Fruit fly (Drosophila melanogaster): Measurements from ENCODE around the gene Nepl17.
A peak's percentile ranks its signal among the peaks of the same experiment; 100 is the strongest.

The Nepl17 gene

DNA sequence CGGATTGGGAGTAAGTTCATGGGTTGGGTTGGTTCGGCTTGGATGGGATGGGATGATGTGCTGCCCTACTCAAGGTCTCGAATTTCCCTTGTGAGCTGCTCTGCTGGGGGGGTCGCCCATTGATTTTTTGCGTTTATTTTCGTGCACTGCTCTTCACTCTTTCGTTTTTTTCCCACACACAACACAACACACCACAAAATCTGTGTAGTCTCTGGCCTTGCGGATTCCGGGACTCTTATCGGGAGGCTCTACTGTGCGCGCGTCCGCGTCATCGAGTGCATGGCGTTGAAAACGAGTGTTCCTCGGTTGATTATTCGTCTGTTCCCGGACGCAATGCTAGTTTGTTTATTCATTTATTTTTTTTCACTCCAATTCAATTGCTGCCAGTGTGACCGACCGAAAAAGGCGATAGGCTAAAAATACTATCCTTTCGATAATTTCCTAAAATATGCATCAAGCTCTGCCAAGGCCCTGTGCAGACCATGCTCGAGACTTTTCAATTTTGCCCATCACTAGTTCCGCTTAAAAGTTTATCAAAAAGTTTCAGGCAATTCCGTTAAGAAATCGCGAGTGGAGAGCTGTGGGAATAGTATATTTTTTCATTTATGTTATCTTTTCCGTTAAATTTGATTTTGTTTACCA, 41.0 kb upstream of the Nepl17 start, which contains the start of gene WASp (continued):
- TF ChIP-seq CG12659 (GFP tag; optimal IDR thresholded peaks at IDR 0.05) (peak; percentile 94), CG34376 (GFP tag; optimal IDR thresholded peaks at IDR 0.05) (peak; percentile 40), vvl (GFP tag; IDR thresholded peaks at IDR 0.05) (peak; percentile 87), crc (GFP tag; optimal IDR thresholded peaks at IDR 0.05) (peak; percentile 17), CG3726 (GFP tag; IDR thresholded peaks at IDR 0.05) (0 out of 3 replicates have a peak, but pooled peaks have one; percentile 30), Sin3A (optimal IDR thresholded peaks at IDR 0.05) (peak; percentile 53), ci (GFP tag; IDR thresholded peaks at IDR 0.05) (peak; percentile 94), CG9437 (GFP tag; optimal IDR thresholded peaks at IDR 0.05) (peak; percentile 46), lilli (GFP tag; optimal IDR thresholded peaks at IDR 0.05) (peak; percentile 79), Ssrp (tag; optimal IDR thresholded peaks at IDR 0.05) (peak; percentile 33), Fer2 (tag; optimal IDR thresholded peaks at IDR 0.05) (peak; percentile 18), CG6854 (GFP tag; optimal IDR thresholded peaks at IDR 0.05) (no peak), org-1 (GFP tag; optimal IDR thresholded peaks at IDR 0.05) (peak; percentile 21), lov (optimal IDR thresholded peaks at IDR 0.05) (no peak), lov (GFP tag; IDR thresholded peaks at IDR 0.05) (peak; percentile 83; the same call in 2 of the 3 replicates), CG32772 (GFP tag; IDR thresholded peaks at IDR 0.05) (peak; percentile 84), gce (GFP tag; IDR thresholded peaks at IDR 0.05) (0 out of 3 replicates have a peak, but pooled peaks have one; percentile 52), mirr (GFP tag; optimal IDR thresholded peaks at IDR 0.05) (peak; percentile 22), H2.0 (GFP tag; IDR thresholded peaks at IDR 0.05) (peak; percentile 66), CG15011 (GFP tag; optimal IDR thresholded peaks at IDR 0.05) (peak; percentile 32), CG4707 (GFP tag; optimal IDR thresholded peaks at IDR 0.05) (peak; percentile 62), fd96Cb (tag; optimal IDR thresholded peaks at IDR 0.05) (peak; percentile 13), peb (GFP tag; IDR thresholded peaks at IDR 0.05) (0 out of 2 replicates have a peak, but pooled peaks have one; percentile 8), ewg (GFP tag; optimal IDR thresholded peaks at IDR 0.05) (peak; percentile 65), gro (GFP tag; optimal IDR thresholded peaks at IDR 0.05) (no peak), Neu2 (GFP tag; optimal IDR thresholded peaks at IDR 0.05; ENCODE audit: borderline replicate concordance) (no peak), bsh (GFP tag; optimal IDR thresholded peaks at IDR 0.05) (peak; percentile 35 to 53), CG14014 (GFP tag; IDR thresholded peaks at IDR 0.05) (peak; percentile 59; the same call in 1 of the 2 replicates), CG3847 (GFP tag; IDR thresholded peaks at IDR 0.05) (peak; percentile 69), eyg (GFP tag; optimal IDR thresholded peaks at IDR 0.05) (peak; percentile 47), CG14050 (GFP tag; IDR thresholded peaks at IDR 0.05) (peak; percentile 50; the same call in 2 of the 3 replicates), CG17802 (tag; optimal IDR thresholded peaks at IDR 0.05) (peak; percentile 100), CG10267 (tag; optimal IDR thresholded peaks at IDR 0.05) (peak; percentile 68), tx (GFP tag; optimal IDR thresholded peaks at IDR 0.05) (peak; percentile 35), D19A (tag; optimal IDR thresholded peaks at IDR 0.05) (no peak), CG8281 (tag; optimal IDR thresholded peaks at IDR 0.05) (no peak), CG17361 (GFP tag; IDR thresholded peaks at IDR 0.05) (peak; percentile 72; the same call in 2 of the 3 replicates), Hr3 (GFP tag; optimal IDR thresholded peaks at IDR 0.05) (peak; percentile 37), wek (GFP tag; optimal IDR thresholded peaks at IDR 0.05) (peak; percentile 62), CG33213 (GFP tag; optimal IDR thresholded peaks at IDR 0.05) (peak; percentile 94), cas (GFP tag; IDR thresholded peaks at IDR 0.05) (peak; percentile 57; the same call in 1 of the 2 replicates), rib (GFP tag; IDR thresholded peaks at IDR 0.05) (0 out of 2 replicates have a peak, but pooled peaks have one; percentile 24), MBD-R2 (GFP tag; IDR thresholded peaks at IDR 0.05) (peak; percentile 77), Six4 (GFP tag; optimal IDR thresholded peaks at IDR 0.05) (peak; percentile 3), yki (optimal IDR thresholded peaks at IDR 0.05) (no peak), chinmo (GFP tag; IDR thresholded peaks at IDR 0.05; ENCODE audit: partially characterized antibody) (0 out of 4 replicates have a peak, but pooled peaks have one; percentile 22), B-H1 (GFP tag; IDR thresholded peaks at IDR 0.05) (peak; percentile 44; the same call in 1 of the 3 replicates), CG9817 (tag; optimal IDR thresholded peaks at IDR 0.05) (peak; percentile 75), CG7928 (GFP tag; optimal IDR thresholded peaks at IDR 0.05) (no peak), jigr1 (GFP tag; IDR thresholded peaks at IDR 0.05) (no peak)
